Fruit fly (Drosophila melanogaster) whole organism, pupa: ENCODE data around the gene nudE.

Source experiments
- CG10348 ChIP-seq: fragments of 200-800 bp; sonication (Bioruptor generic); IDR thresholded peaks from 2 replicates; pipeline ENCODE4 v1.3.6; 2022; ENCODE audit warnings: missing biosample characterization, missing genetic modification characterization
- CG13204 ChIP-seq: fragments of 200-800 bp; sonication (Bioruptor generic); optimal IDR thresholded peaks from 2 replicates; lab custom pipeline; 2018; ENCODE audit warnings: missing biosample characterization, mild to moderate bottlenecking, missing genetic modification characterization, moderate library complexity
- CG8159 ChIP-seq: fragments of 200-800 bp; sonication (Bioruptor generic); optimal IDR thresholded peaks from 3 replicates; lab custom pipeline; 2018; ENCODE audit warnings: missing biosample characterization, mild to moderate bottlenecking, missing genetic modification characterization, moderate library complexity
- CG8301 ChIP-seq: fragments of 200-800 bp; sonication (Bioruptor generic); optimal IDR thresholded peaks from 2 replicates; lab custom pipeline; 2018; ENCODE audit warnings: missing biosample characterization, mild to moderate bottlenecking, missing genetic modification characterization
- D1 ChIP-seq: fragments of 200-800 bp; sonication (Bioruptor generic); optimal IDR thresholded peaks from 2 replicates; lab custom pipeline; 2018; ENCODE audit warnings: missing biosample characterization, mild to moderate bottlenecking, missing genetic modification characterization, moderate library complexity
- Pif1B ChIP-seq: fragments of 200-800 bp; sonication (Bioruptor generic); optimal IDR thresholded peaks from 3 replicates; lab custom pipeline; 2016; ENCODE audit warnings: missing biosample characterization, missing genetic modification characterization
- Snoo ChIP-seq: fragments of 200-800 bp; sonication (Bioruptor generic); optimal IDR thresholded peaks from 3 replicates; lab custom pipeline; 2017; ENCODE audit warnings: missing biosample characterization, mild to moderate bottlenecking, missing genetic modification characterization, inconsistent platforms

dm6 chr3L:9863656-9864055, 35.4 kb upstream of the nudE start:
- TF ChIP-seq CG13204 (GFP tag; lab: Kevin White, UChicago) (no peak), CG8301 (tag; lab: Kevin White, UChicago) (no peak), D1 (tag; lab: Kevin White, UChicago) (no peak), Snoo (tag; lab: Kevin White, UChicago) (no peak), CG10348 (GFP tag; lab: Robert Waterston, UW) (no peak), Pif1B (no peak), CG8159 (tag; lab: Kevin White, UChicago) (no peak)
